Fruit fly (Drosophila melanogaster): ENCODE results near the gene CG7049.

Gene CG7049

dm6 chr3L:128295-129117 is 47.5 kb downstream of the CG7049 start (continued):
- TF ChIP-seq dac (GFP tag; optimal IDR thresholded peaks at IDR 0.05) (no peak), fkh (GFP tag; optimal IDR thresholded peaks at IDR 0.05) (peak; percentile 44), Sox102F (GFP tag; optimal IDR thresholded peaks at IDR 0.05) (no peak), Hr4 (GFP tag; optimal IDR thresholded peaks at IDR 0.05) (peak; percentile 13), cyc (GFP tag; optimal IDR thresholded peaks at IDR 0.05) (no peak), fd59A (GFP tag; optimal IDR thresholded peaks at IDR 0.05) (no peak), ss (GFP tag; optimal IDR thresholded peaks at IDR 0.05) (peak; percentile 37 to 46), CG15336 (GFP tag; IDR thresholded peaks at IDR 0.05) (peak; percentile 41; the same call in 1 of the 2 replicates), CG8632 (GFP tag; optimal IDR thresholded peaks at IDR 0.05) (no peak), CG10631 (GFP tag; optimal IDR thresholded peaks at IDR 0.05) (no peak), topi (GFP tag; optimal IDR thresholded peaks at IDR 0.05) (no peak), svp (GFP tag) (peak; percentile 59), OdsH (GFP tag; optimal IDR thresholded peaks at IDR 0.05) (no peak), CG11294 (GFP tag; IDR thresholded peaks at IDR 0.05) (no peak), Ets21C (GFP tag; optimal IDR thresholded peaks at IDR 0.05) (no peak), Hr39 (GFP tag; optimal IDR thresholded peaks at IDR 0.05) (no peak), net (GFP tag; optimal IDR thresholded peaks at IDR 0.05) (peak; percentile 14), Ets96B (tag; optimal IDR thresholded peaks at IDR 0.05) (no peak), pdm3 (GFP tag; optimal IDR thresholded peaks at IDR 0.05) (no peak), Blimp-1 (GFP tag; optimal IDR thresholded peaks at IDR 0.05) (peak; percentile 13), achi (GFP tag; optimal IDR thresholded peaks at IDR 0.05) (no peak), CG32006 (GFP tag; optimal IDR thresholded peaks at IDR 0.05) (peak; percentile 10)

dm6 chr3L:127450-127849 is 48.6 kb downstream of the CG7049 start:
- peak; percentile 2 for TF ChIP-seq Eip78C (GFP tag)
- no peak for TF ChIP-seq CG8119 (GFP tag; IDR thresholded peaks at IDR 0.05)
- no peak for TF ChIP-seq CG7368 (GFP tag; optimal IDR thresholded peaks at IDR 0.05)

Measured in whole organism, prepupa.